Worm (Caenorhabditis elegans): ENCODE data around the gene C35C5.9.

Gene C35C5.9

ce11 chrX:11585894-11586293, 49.5 kb downstream of the C35C5.9 start:
- TF ChIP-seq ref-1 (GFP tag; conservative IDR thresholded peaks at IDR 0.05) = no peak
- no peak for TF ChIP-seq ztf-29 (GFP tag; IDR thresholded peaks at IDR 0.05)
- TF ChIP-seq med-1 (GFP tag; optimal IDR thresholded peaks at IDR 0.05; ENCODE audit: insufficient read depth) = no peak
- no peak for TF ChIP-seq klf-2 (GFP tag; conservative IDR thresholded peaks at IDR 0.05)
- TF ChIP-seq flt-1 (GFP tag; IDR thresholded peaks at IDR 0.05) = no peak
- no peak for TF ChIP-seq T22C8.4 (GFP tag; IDR thresholded peaks at IDR 0.05)
- no peak for TF ChIP-seq cog-1 (tag; optimal IDR thresholded peaks at IDR 0.05)
- TF ChIP-seq ztf-23 (GFP tag; IDR thresholded peaks at IDR 0.05) = no peak
- no peak for TF ChIP-seq tab-1 (GFP tag; IDR thresholded peaks at IDR 0.05)

Data from whole organism, midembryonic.